Fruit fly (Drosophila melanogaster) whole organism, prepupa: Measurements from ENCODE around the gene CG8562.

Experiments used
- CG10669 ChIP-seq: fragments of 200-800 bp; sonication (Bioruptor generic); optimal IDR thresholded peaks from 3 replicates; lab custom pipeline; 2018; ENCODE audit warnings: missing biosample characterization, mild to moderate bottlenecking, missing genetic modification characterization, moderate library complexity
- CG11294 ChIP-seq: fragments of 200-800 bp; sonication (Bioruptor generic); IDR thresholded peaks from 2 replicates; pipeline ENCODE4 v1.3.6; 2022; ENCODE audit warnings: missing biosample characterization, missing genetic modification characterization
- CG11902 ChIP-seq: fragments of 200-800 bp; sonication (Bioruptor generic); optimal IDR thresholded peaks from 3 replicates; lab custom pipeline; 2016; ENCODE audit warnings: missing biosample characterization, missing genetic modification characterization
- CG1621 ChIP-seq: fragments of 200-800 bp; sonication (Bioruptor generic); optimal IDR thresholded peaks from 3 replicates; lab custom pipeline; 2018; ENCODE audit warnings: missing biosample characterization, mild to moderate bottlenecking, missing genetic modification characterization
- CG31627 ChIP-seq: fragments of 200-800 bp; sonication (Bioruptor generic); optimal IDR thresholded peaks from 3 replicates; lab custom pipeline; 2016; ENCODE audit warnings: missing biosample characterization, missing genetic modification characterization
- CG6808 ChIP-seq: fragments of 200-800 bp; sonication (Bioruptor generic); optimal IDR thresholded peaks from 3 replicates; lab custom pipeline; 2017; ENCODE audit warnings: missing biosample characterization, missing genetic modification characterization, mild to moderate bottlenecking, moderate library complexity, missing genetic modification reagents
- CG6854 ChIP-seq: fragments of 200-800 bp; sonication (Bioruptor generic); optimal IDR thresholded peaks from 2 replicates; lab custom pipeline; 2017; ENCODE audit warnings: missing biosample characterization, mild to moderate bottlenecking, missing genetic modification characterization
- CG8119 ChIP-seq: fragments of 200-800 bp; sonication (Bioruptor generic); IDR thresholded peaks from 3 replicates; pipeline ENCODE4 v1.3.6; 2022; ENCODE audit warnings: missing biosample characterization, missing genetic modification characterization
- CG9139 ChIP-seq: fragments of 200-800 bp; sonication (Bioruptor generic); optimal IDR thresholded peaks from 3 replicates; lab custom pipeline; 2017; ENCODE audit warnings: missing biosample characterization, mild to moderate bottlenecking, missing genetic modification characterization
- Eip75B ChIP-seq: fragments of 200-800 bp; sonication (Bioruptor generic); optimal IDR thresholded peaks from 3 replicates; lab custom pipeline; 2016; ENCODE audit warnings: missing biosample characterization, missing genetic modification characterization
- Eip78C ChIP-seq: fragments of 200-800 bp; sonication (Bioruptor generic); peaks from one replicate; lab custom pipeline; 2016; ENCODE audit warnings: missing biosample characterization, missing genetic modification characterization
- Eip93F ChIP-seq: fragments of 200-800 bp; sonication (Bioruptor generic); optimal IDR thresholded peaks from 2 replicates; lab custom pipeline; 2016; ENCODE audit warnings: missing biosample characterization, mild to moderate bottlenecking, missing genetic modification characterization
- Ets21C ChIP-seq: fragments of 200-800 bp; sonication (Bioruptor generic); optimal IDR thresholded peaks from 3 replicates; lab custom pipeline; 2016; ENCODE audit warnings: missing biosample characterization, missing genetic modification characterization
- Lpt ChIP-seq: fragments of 200-800 bp; sonication (Bioruptor generic); optimal IDR thresholded peaks from 3 replicates; lab custom pipeline; 2016; ENCODE audit warnings: missing biosample characterization, missing genetic modification characterization
- OdsH ChIP-seq: fragments of 200-800 bp; sonication (Bioruptor generic); optimal IDR thresholded peaks from 3 replicates; lab custom pipeline; 2016; ENCODE audit warnings: missing biosample characterization, missing genetic modification characterization
- Sox102F ChIP-seq: fragments of 200-800 bp; sonication (Bioruptor generic); optimal IDR thresholded peaks from 2 replicates; lab custom pipeline; 2016; ENCODE audit warnings: missing biosample characterization, mild to moderate bottlenecking, missing genetic modification characterization
- cyc ChIP-seq: fragments of 200-800 bp; sonication (Bioruptor generic); optimal IDR thresholded peaks from 3 replicates; lab custom pipeline; 2016; ENCODE audit warnings: missing biosample characterization, missing genetic modification characterization
- dac ChIP-seq: fragments of 200-800 bp; sonication (Bioruptor generic); optimal IDR thresholded peaks from 2 replicates; lab custom pipeline; 2017; ENCODE audit warnings: missing biosample characterization, mild to moderate bottlenecking, missing genetic modification characterization
- eg ChIP-seq: fragments of 200-800 bp; sonication (Bioruptor generic); IDR thresholded peaks from 3 replicates; pipeline ENCODE4 v1.3.6; 2022; ENCODE audit warnings: missing biosample characterization, missing genetic modification characterization
- fd59A ChIP-seq: fragments of 200-800 bp; sonication (Bioruptor generic); optimal IDR thresholded peaks from 2 replicates; lab custom pipeline; 2017; ENCODE audit warnings: missing biosample characterization, mild to moderate bottlenecking, missing genetic modification characterization, missing genetic modification reagents
- lz ChIP-seq: fragments of 200-800 bp; sonication (Bioruptor generic); optimal IDR thresholded peaks from 3 replicates; lab custom pipeline; 2016; ENCODE audit warnings: missing biosample characterization, missing genetic modification characterization
- pdm3 ChIP-seq: fragments of 200-800 bp; sonication (Bioruptor generic); optimal IDR thresholded peaks from 3 replicates; lab custom pipeline; 2016; ENCODE audit warnings: missing biosample characterization, missing genetic modification characterization

CG8562 gene

DNA sequence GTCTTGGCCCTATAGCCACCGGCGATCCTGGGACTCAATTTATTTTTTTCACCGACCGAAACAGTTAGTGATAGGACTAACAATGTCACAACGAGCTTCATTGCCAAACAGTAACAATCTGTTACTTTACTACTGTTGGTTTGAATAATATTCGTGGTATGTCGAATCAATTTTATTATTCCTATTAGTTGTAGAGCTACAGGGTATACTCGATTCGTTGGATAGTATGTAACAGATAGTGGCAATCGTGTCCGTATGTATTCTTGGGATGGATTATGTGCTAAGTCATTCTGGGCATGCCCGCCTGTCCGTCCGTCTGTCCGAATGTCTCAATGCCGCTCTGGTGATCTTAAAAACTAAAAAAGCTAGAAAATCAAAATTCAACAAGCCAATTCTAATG lies 41.2 kb downstream of the CG8562 start, which contains the start of gene sphinx1:
Gene sphinx1 (minus strand): TSS at position 101 of the 400 bp plus-strand sequence.
- TF ChIP-seq CG9139 (GFP tag; lab: Kevin White, UChicago), result no peak
- no peak for TF ChIP-seq Eip75B (GFP tag; lab: Kevin White, UChicago)
- no peak for TF ChIP-seq fd59A
- TF ChIP-seq CG6808 (GFP tag; lab: Kevin White, UChicago), result no peak
- no peak for TF ChIP-seq CG8119 (GFP tag; lab: Robert Waterston, UW)
- TF ChIP-seq Eip78C (GFP tag; lab: Kevin White, UChicago), result no peak
- TF ChIP-seq lz (GFP tag; lab: Kevin White, UChicago), result no peak
- no peak for TF ChIP-seq eg (GFP tag; lab: Robert Waterston, UW)
- no peak for TF ChIP-seq CG6854
- TF ChIP-seq CG31627 (GFP tag; lab: Kevin White, UChicago), result no peak
- no peak for TF ChIP-seq pdm3 (GFP tag; lab: Kevin White, UChicago)
- TF ChIP-seq Ets21C (GFP tag; lab: Kevin White, UChicago), result no peak
- no peak for TF ChIP-seq CG11902 (GFP tag; lab: Kevin White, UChicago)
- no peak for TF ChIP-seq dac (GFP tag; lab: Kevin White, UChicago)
- TF ChIP-seq CG10669 (GFP tag; lab: Kevin White, UChicago), result no peak
- no peak for TF ChIP-seq Lpt (GFP tag; lab: Kevin White, UChicago)
- TF ChIP-seq, all 60 proteins: peak for 0

DNA sequence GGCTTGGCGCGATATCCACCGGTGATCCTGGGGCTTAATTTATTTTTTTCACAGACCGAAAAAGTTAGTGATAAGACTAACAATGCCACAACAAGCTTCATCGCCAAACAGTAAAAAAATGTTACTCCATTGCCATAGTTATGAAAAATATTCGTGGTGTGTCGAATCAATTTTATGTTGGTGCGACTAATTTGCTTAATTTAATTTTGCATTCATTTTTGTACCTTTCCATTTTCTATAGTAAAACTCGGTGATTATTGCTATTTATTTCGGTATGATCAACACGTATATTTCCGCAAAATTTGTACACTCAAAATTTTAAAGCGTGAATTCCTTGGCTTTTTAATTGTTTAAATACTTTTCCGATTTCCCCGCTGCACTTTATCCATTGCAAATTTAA lies 42.5 kb downstream of the CG8562 start, which contains the start of gene sphinx2:
Gene sphinx2 (minus strand): TSS at position 101 of the 400 bp plus-strand sequence.
- no peak for TF ChIP-seq CG6808 (GFP tag; lab: Kevin White, UChicago)

DNA sequence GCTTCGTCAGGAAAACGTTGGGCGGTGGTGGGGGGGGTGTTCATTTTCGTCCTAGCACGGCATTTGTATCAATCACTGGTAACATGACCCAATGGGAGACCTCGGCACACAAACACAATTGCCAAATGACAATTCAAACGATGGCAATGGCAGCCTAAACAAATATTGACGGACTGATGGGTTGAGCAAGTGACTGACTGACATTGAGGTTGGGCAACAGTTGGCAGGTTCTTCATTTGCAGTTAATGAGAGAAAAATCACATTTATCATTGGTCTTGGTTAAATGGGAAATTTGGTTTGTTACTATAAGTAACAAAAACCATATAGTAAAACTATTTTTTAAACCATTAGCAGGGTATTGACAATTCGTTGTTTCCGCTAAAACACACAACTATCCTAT lies 51.0 kb downstream of the CG8562 start:
- TF ChIP-seq cyc (no peak), Eip93F (GFP tag; lab: Kevin White, UChicago) (no peak), pdm3 (GFP tag; lab: Kevin White, UChicago) (no peak), CG1621 (no peak), Sox102F (no peak), OdsH (GFP tag; lab: Kevin White, UChicago) (no peak), CG11294 (no peak)
